Worm (Caenorhabditis elegans): ENCODE results near the gene F52D10.4.

Gene F52D10.4

DNA sequence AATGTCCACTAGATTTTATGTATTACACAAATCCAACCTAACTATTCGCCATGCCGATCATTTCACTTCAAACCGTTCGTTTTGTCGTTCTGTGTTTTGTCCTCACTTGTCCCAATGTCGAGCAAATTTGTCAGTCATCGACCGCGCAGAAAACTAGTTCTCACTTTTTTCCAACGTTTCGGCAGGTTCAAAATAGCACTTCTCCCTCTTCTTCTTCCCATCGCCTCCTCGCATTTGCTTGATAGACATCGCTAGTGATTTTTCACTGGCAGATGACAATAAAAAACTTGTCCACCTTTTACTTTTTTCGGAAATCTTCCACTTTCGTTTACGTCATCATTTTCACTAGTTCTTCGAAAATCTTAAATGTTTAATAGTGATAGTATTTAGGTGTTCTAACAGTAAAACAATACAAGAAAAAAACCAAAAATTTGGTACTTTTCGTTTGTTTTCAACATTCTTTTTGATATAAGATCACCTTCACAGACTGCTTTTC lies 48.3 kb downstream of the F52D10.4 start:
- no peak for TF ChIP-seq sea-2 (GFP tag; IDR thresholded peaks at IDR 0.05)

DNA sequence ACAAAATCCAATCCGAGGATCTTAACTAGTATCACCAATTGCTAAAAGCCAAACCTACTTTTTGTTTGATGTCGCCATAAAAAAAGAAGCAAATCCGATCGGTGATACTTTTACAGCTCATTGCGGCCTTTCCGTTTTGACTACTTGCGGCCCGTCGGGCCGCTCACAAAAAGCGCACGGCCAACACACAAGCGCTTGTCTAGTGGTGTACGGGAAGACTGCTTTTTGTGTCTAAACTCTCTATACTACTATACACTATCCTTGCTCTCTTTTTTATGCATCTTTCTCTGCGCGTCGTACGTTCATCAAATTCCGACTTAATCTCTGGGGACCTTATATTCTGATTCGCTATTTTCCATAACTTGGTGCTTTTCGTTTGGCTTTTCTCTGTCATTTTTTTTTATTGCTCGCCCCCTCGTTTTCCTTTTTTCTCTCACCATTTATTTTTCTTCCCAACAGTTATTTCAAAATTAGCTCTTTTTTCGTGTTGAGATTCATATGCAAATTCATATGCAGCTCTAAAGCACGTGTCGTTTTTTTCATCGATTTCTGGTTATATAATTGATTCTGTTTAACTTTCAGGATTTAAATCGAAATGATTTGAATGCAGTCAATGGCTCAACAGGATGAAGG lies 49.4 kb downstream of the F52D10.4 start, which contains the start of gene noca-2:
Gene noca-2 (plus strand): TSS at position 583 of the 633 bp plus-strand sequence.
- TF ChIP-seq ceh-79 (tag; optimal IDR thresholded peaks at IDR 0.05) (no peak), nfyb-1 (GFP tag; IDR thresholded peaks at IDR 0.05) (0 out of 2 replicates have a peak, but pooled peaks have one; percentile 49), ceh-100 (GFP tag; IDR thresholded peaks at IDR 0.05) (no peak), hmg-1.2 (GFP tag; IDR thresholded peaks at IDR 0.05) (peak; percentile 73; the same call in 1 of the 2 replicates)

All from whole organism, young adult.